Fruit fly (Drosophila melanogaster) whole organism, embryonic: ENCODE measurements around the gene CG16956.
A peak's percentile ranks its signal among the peaks of the same experiment; 100 is the strongest.

Experiments used
- Bteb2 ChIP-seq: fragments of 200-800 bp; sonication (Bioruptor generic); optimal IDR thresholded peaks from 2 replicates; lab custom pipeline; 2016; ENCODE audit warnings: missing biosample characterization, missing genetic modification characterization
- CG1024 ChIP-seq: fragments of 200-800 bp; sonication (Bioruptor generic); IDR thresholded peaks from 2 replicates; pipeline ENCODE4 v1.3.6; 2022; ENCODE audit warnings: missing biosample characterization, missing genetic modification characterization
- CG10267 ChIP-seq: fragments of 200-800 bp; sonication (Bioruptor generic); optimal IDR thresholded peaks from 2 replicates; lab custom pipeline; 2018; ENCODE audit warnings: missing biosample characterization, mild to moderate bottlenecking, missing genetic modification characterization, moderate library complexity
- CG10274 ChIP-seq: fragments of 200-800 bp; sonication (Bioruptor generic); optimal IDR thresholded peaks from 3 replicates; lab custom pipeline; 2017; ENCODE audit warnings: missing biosample characterization, mild to moderate bottlenecking, missing genetic modification characterization
- CG10321 ChIP-seq: fragments of 200-800 bp; sonication (Bioruptor generic); IDR thresholded peaks from 2 replicates; pipeline ENCODE4 v1.3.6; 2022; ENCODE audit warnings: missing biosample characterization, missing genetic modification characterization
- CG10959 ChIP-seq: fragments of 200-800 bp; sonication (Bioruptor generic); IDR thresholded peaks from 2 replicates; pipeline ENCODE4 v1.3.6; 2022; ENCODE audit warnings: missing biosample characterization, missing genetic modification characterization
- CG15269 ChIP-seq: fragments of 200-800 bp; sonication (Bioruptor generic); optimal IDR thresholded peaks from 2 replicates; lab custom pipeline; 2018; ENCODE audit warnings: missing biosample characterization, mild to moderate bottlenecking, missing genetic modification characterization, moderate library complexity
- CG17186 ChIP-seq: fragments of 200-800 bp; sonication (Bioruptor generic); optimal IDR thresholded peaks from 3 replicates; lab custom pipeline; 2017; ENCODE audit warnings: missing biosample characterization, missing genetic modification reagents, missing genetic modification characterization
- CG17802 ChIP-seq: fragments of 200-800 bp; sonication (Bioruptor generic); optimal IDR thresholded peaks from 2 replicates; lab custom pipeline; 2018; ENCODE audit warnings: missing biosample characterization, mild to moderate bottlenecking, missing genetic modification characterization, moderate library complexity
- CG30403 ChIP-seq: fragments of 200-800 bp; sonication (Bioruptor generic); optimal IDR thresholded peaks from 3 replicates; lab custom pipeline; 2016; ENCODE audit warnings: missing biosample characterization, missing genetic modification characterization
- CG32767 ChIP-seq: fragments of 200-800 bp; sonication (Bioruptor generic); IDR thresholded peaks from 2 replicates; pipeline ENCODE4 v1.3.6; 2022; ENCODE audit warnings: missing biosample characterization, missing genetic modification characterization
- CG3407 ChIP-seq: fragments of 200-800 bp; sonication (Bioruptor generic); optimal IDR thresholded peaks from 2 replicates; lab custom pipeline; 2018; ENCODE audit warnings: missing biosample characterization, mild to moderate bottlenecking, missing genetic modification characterization
- CG34376 ChIP-seq: fragments of 200-800 bp; sonication (Bioruptor generic); optimal IDR thresholded peaks from 2 replicates; lab custom pipeline; 2018; ENCODE audit warnings: missing biosample characterization, mild to moderate bottlenecking, missing genetic modification characterization
- CG4617 ChIP-seq: fragments of 200-800 bp; sonication (Bioruptor generic); optimal IDR thresholded peaks from 3 replicates; lab custom pipeline; 2016; ENCODE audit warnings: missing biosample characterization, missing genetic modification characterization, borderline replicate concordance
- CG6175 ChIP-seq: fragments of 200-800 bp; sonication (Bioruptor generic); IDR thresholded peaks from 3 replicates; pipeline ENCODE4 v1.3.6; 2022; ENCODE audit warnings: missing biosample characterization, missing genetic modification characterization
- CG6689 ChIP-seq: fragments of 200-800 bp; sonication (Bioruptor generic); IDR thresholded peaks from 2 replicates; pipeline ENCODE4 v1.3.6; 2022; ENCODE audit warnings: missing biosample characterization, missing genetic modification characterization
- CG9215 ChIP-seq: fragments of 200-800 bp; sonication (Bioruptor generic); IDR thresholded peaks from 2 replicates; pipeline ENCODE4 v1.3.6; 2022; ENCODE audit warnings: missing biosample characterization, missing genetic modification characterization
- CrebB ChIP-seq: fragments of 200-800 bp; sonication (Bioruptor generic); optimal IDR thresholded peaks from 3 replicates; lab custom pipeline; 2018; ENCODE audit warnings: missing biosample characterization, mild to moderate bottlenecking, missing genetic modification characterization
- Dll ChIP-seq: fragments of 200-800 bp; sonication (Bioruptor generic); IDR thresholded peaks from 4 replicates; pipeline ENCODE4 v1.3.6; 2022; ENCODE audit warnings: missing biosample characterization, missing genetic modification characterization; ENCODE audit not compliant: partially characterized antibody
- Drgx ChIP-seq: fragments of 200-800 bp; sonication (Bioruptor generic); IDR thresholded peaks from 2 replicates; pipeline ENCODE4 v1.3.6; 2022; ENCODE audit warnings: missing biosample characterization, missing genetic modification characterization
- Elba2 ChIP-seq: fragments of 200-800 bp; sonication (Bioruptor generic); optimal IDR thresholded peaks from 3 replicates; lab custom pipeline; 2016; ENCODE audit warnings: missing biosample characterization, missing genetic modification characterization
- Ets65A ChIP-seq: fragments of 200-800 bp; sonication (Bioruptor generic); peaks from one replicate; lab custom pipeline; 2016; ENCODE audit warnings: missing biosample characterization, missing genetic modification characterization
- Gsc ChIP-seq: fragments of 200-800 bp; sonication (Bioruptor generic); IDR thresholded peaks from 2 replicates; pipeline ENCODE4 v1.3.6; 2022; ENCODE audit warnings: missing biosample characterization, missing genetic modification characterization
- Hand ChIP-seq: fragments of 200-800 bp; sonication (Bioruptor generic); optimal IDR thresholded peaks from 2 replicates; lab custom pipeline; 2017; ENCODE audit warnings: mild to moderate bottlenecking, missing biosample characterization, missing genetic modification reagents, missing genetic modification characterization
- HmgD ChIP-seq: fragments of 200-800 bp; sonication (Bioruptor generic); optimal IDR thresholded peaks from 3 replicates; lab custom pipeline; 2016; ENCODE audit warnings: missing biosample characterization, missing genetic modification characterization
- NC2β ChIP-seq: fragments of 200-800 bp; sonication (Bioruptor generic); optimal IDR thresholded peaks from 2 replicates; lab custom pipeline; 2016; ENCODE audit warnings: missing biosample characterization, missing genetic modification characterization
- Nf-YA ChIP-seq: fragments of 200-800 bp; sonication (Bioruptor generic); IDR thresholded peaks from 2 replicates; pipeline ENCODE4 v1.3.6; 2022; ENCODE audit warnings: missing biosample characterization, missing genetic modification characterization
- Oli ChIP-seq: fragments of 200-800 bp; sonication (Bioruptor generic); optimal IDR thresholded peaks from 2 replicates; lab custom pipeline; 2018; ENCODE audit warnings: missing biosample characterization, mild to moderate bottlenecking, missing genetic modification characterization, moderate library complexity
- Rfx ChIP-seq: fragments of 200-800 bp; sonication (Bioruptor generic); IDR thresholded peaks from 2 replicates; pipeline ENCODE4 v1.3.6; 2022; ENCODE audit warnings: missing biosample characterization, missing genetic modification characterization
- Sry-δ ChIP-seq: fragments of 200-800 bp; sonication (Bioruptor generic); optimal IDR thresholded peaks from 2 replicates; lab custom pipeline; 2016; ENCODE audit warnings: missing biosample characterization, missing genetic modification characterization
- Stat92E ChIP-seq, 3 experiments: fragments of >200 bp in 2 of 3; fragments of 200-800 bp in 1 of 3; sonication (Bioruptor generic) in 1 of 3; optimal IDR thresholded peaks; 2 replicates each; lab custom pipeline; 2017 to 2019; ENCODE audit warnings: missing biosample characterization in 3 of 3, missing genetic modification characterization in 3 of 3, mild to moderate bottlenecking in 1 of 3, moderate library complexity in 1 of 3
- crc ChIP-seq: fragments of 200-800 bp; sonication (Bioruptor generic); optimal IDR thresholded peaks from 2 replicates; lab custom pipeline; 2016; ENCODE audit warnings: missing biosample characterization, missing genetic modification characterization
- croc ChIP-seq: fragments of 200-800 bp; sonication (Bioruptor generic); conservative IDR thresholded peaks from 3 replicates; pipeline ENCODE4 v1.3.6; 2022; ENCODE audit warnings: missing biosample characterization, missing genetic modification characterization
- cwo ChIP-seq: fragments of 200-800 bp; sonication (Bioruptor generic); optimal IDR thresholded peaks from 3 replicates; lab custom pipeline; 2017; ENCODE audit warnings: missing biosample characterization, missing genetic modification characterization, mild to moderate bottlenecking, moderate library complexity, missing genetic modification reagents
- en ChIP-seq: fragments of 200-800 bp; sonication (Bioruptor generic); optimal IDR thresholded peaks from 2 replicates; lab custom pipeline; 2016; ENCODE audit warnings: missing biosample characterization, missing genetic modification characterization
- fd102C ChIP-seq: fragments of 200-800 bp; sonication (Bioruptor generic); optimal IDR thresholded peaks from 2 replicates; lab custom pipeline; 2018; ENCODE audit warnings: missing biosample characterization, mild to moderate bottlenecking, missing genetic modification characterization, moderate library complexity
- gcm ChIP-seq: fragments of 200-800 bp; sonication (Bioruptor generic); optimal IDR thresholded peaks from 2 replicates; lab custom pipeline; 2019; ENCODE audit warnings: missing biosample characterization, mild to moderate bottlenecking, missing genetic modification characterization, moderate library complexity
- gem ChIP-seq: fragments of 200-800 bp; sonication (Bioruptor generic); optimal IDR thresholded peaks from 2 replicates; lab custom pipeline; 2019; ENCODE audit warnings: missing biosample characterization, mild to moderate bottlenecking, missing genetic modification characterization, moderate library complexity
- gsb ChIP-seq: fragments of 200-800 bp; sonication (Bioruptor generic); IDR thresholded peaks from 2 replicates; pipeline ENCODE4 v1.3.6; 2022; ENCODE audit warnings: missing biosample characterization, missing genetic modification characterization
- gt ChIP-seq: fragments of 200-800 bp; sonication (Bioruptor generic); IDR thresholded peaks from 2 replicates; pipeline ENCODE4 v1.3.6; 2022; ENCODE audit warnings: missing biosample characterization, missing genetic modification characterization
- hth ChIP-seq: fragments of >200 bp; optimal IDR thresholded peaks from 2 replicates; lab custom pipeline; 2017; ENCODE audit warnings: inconsistent platforms
- jigr1 ChIP-seq: fragments of 200-800 bp; sonication (Bioruptor generic); IDR thresholded peaks from 3 replicates; pipeline ENCODE4 v1.3.6; 2022; ENCODE audit warnings: missing biosample characterization, missing genetic modification characterization
- klu ChIP-seq: fragments of 200-800 bp; sonication (Bioruptor generic); IDR thresholded peaks from 2 replicates; pipeline ENCODE4 v1.3.6; 2022; ENCODE audit warnings: missing biosample characterization, missing genetic modification characterization
- nau ChIP-seq: fragments of 200-800 bp; sonication (Bioruptor generic); optimal IDR thresholded peaks from 3 replicates; lab custom pipeline; 2017; ENCODE audit warnings: missing biosample characterization, mild to moderate bottlenecking, missing genetic modification characterization, missing genetic modification reagents
- onecut ChIP-seq: fragments of 200-800 bp; sonication (Bioruptor generic); IDR thresholded peaks from 2 replicates; pipeline ENCODE4 v1.3.6; 2022; ENCODE audit warnings: missing biosample characterization, missing genetic modification characterization
- otp ChIP-seq: fragments of 200-800 bp; sonication (Bioruptor generic); IDR thresholded peaks from 3 replicates; pipeline ENCODE4, ENCODE4 v1.3.6; 2022; ENCODE audit warnings: missing biosample characterization, missing genetic modification characterization
- run ChIP-seq: fragments of 200-800 bp; sonication (Bioruptor generic); optimal IDR thresholded peaks from 3 replicates; lab custom pipeline; 2018; ENCODE audit warnings: missing biosample characterization, mild to moderate bottlenecking, missing genetic modification characterization
- sd ChIP-seq: fragments of 200-800 bp; sonication (Bioruptor generic); optimal IDR thresholded peaks from 3 replicates; lab custom pipeline; 2018; ENCODE audit warnings: missing biosample characterization, mild to moderate bottlenecking, missing genetic modification characterization, moderate library complexity
- slbo ChIP-seq: fragments of 200-800 bp; sonication (Bioruptor generic); IDR thresholded peaks from 2 replicates; pipeline ENCODE4 v1.3.6; 2022; ENCODE audit warnings: missing biosample characterization, missing genetic modification characterization
- trh ChIP-seq: fragments of 200-800 bp; sonication (Bioruptor generic); optimal IDR thresholded peaks from 2 replicates; lab custom pipeline; 2016; ENCODE audit warnings: missing biosample characterization, missing genetic modification characterization
- unpg ChIP-seq: fragments of 200-800 bp; sonication (Bioruptor generic); optimal IDR thresholded peaks from 3 replicates; lab custom pipeline; 2018; ENCODE audit warnings: missing biosample characterization, mild to moderate bottlenecking, missing genetic modification characterization, moderate library complexity
- zfh1 ChIP-seq: fragments of 200-800 bp; sonication (Bioruptor generic); IDR thresholded peaks from 3 replicates; pipeline ENCODE4 v1.3.6; 2022; ENCODE audit warnings: missing biosample characterization, missing genetic modification characterization

Gene CG16956

DNA sequence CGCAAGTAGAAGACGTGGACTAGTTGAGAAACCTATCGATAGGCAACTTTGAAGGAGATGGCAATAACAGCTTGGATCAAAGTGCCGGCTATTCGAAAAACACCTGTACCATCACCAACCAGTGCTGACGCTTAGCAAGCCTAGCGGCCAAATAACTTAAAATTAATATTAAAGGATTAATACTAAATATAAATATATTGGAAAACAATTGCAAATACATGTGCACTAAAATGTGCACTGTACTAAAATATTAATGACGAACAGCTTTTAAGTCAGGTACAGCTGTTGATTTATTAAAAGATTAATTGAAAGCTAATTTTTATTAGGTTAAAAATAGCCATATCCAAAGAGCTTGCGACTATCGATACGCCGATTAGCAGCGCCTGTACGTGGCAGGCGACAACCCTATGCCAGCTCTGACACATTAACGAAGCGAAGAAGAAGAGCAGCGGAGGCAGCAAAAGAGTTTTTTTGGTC is 35.8 kb downstream of the CG16956 start, which contains the start of the genes CG9302 and beta'COP (continued):
- no peak for TF ChIP-seq CrebB (tag; lab: Kevin White, UChicago)
- TF ChIP-seq Gsc (GFP tag; lab: Robert Waterston, UW) = no peak
- no peak for TF ChIP-seq run (tag; lab: Kevin White, UChicago)
- TF ChIP-seq CG17802 (tag; lab: Kevin White, UChicago) = peak; percentile 16
- peak; percentile 85 for TF ChIP-seq Sry-δ (GFP tag; lab: Kevin White, UChicago)
- TF ChIP-seq onecut = 0 out of 2 replicates have a peak, but pooled peaks have one; percentile 17
- no peak for TF ChIP-seq sd (tag; lab: Kevin White, UChicago)
- TF ChIP-seq en (GFP tag; lab: Kevin White, UChicago) = no peak
- peak; percentile 73 for TF ChIP-seq slbo
- TF ChIP-seq CG10321 (GFP tag; lab: Robert Waterston, UW) = no peak
- no peak for TF ChIP-seq CG3407
- 0 out of 2 replicates have a peak, but pooled peaks have one; percentile 39 for TF ChIP-seq CG32767
- TF ChIP-seq hth (lab: Kevin White, UChicago) = no peak
- TF ChIP-seq Drgx (GFP tag; lab: Robert Waterston, UW) = no peak
- no peak for TF ChIP-seq nau (GFP tag; lab: Kevin White, UChicago)
- TF ChIP-seq CG1024 (GFP tag; lab: Robert Waterston, UW) = no peak
- no peak for TF ChIP-seq HmgD (GFP tag; lab: Kevin White, UChicago)
- TF ChIP-seq CG4617 (GFP tag; lab: Kevin White, UChicago) = peak; percentile 50
- no peak for TF ChIP-seq CG15269
- TF ChIP-seq CG10959 (GFP tag; lab: Robert Waterston, UW) = no peak
- TF ChIP-seq Elba2 (GFP tag; lab: Kevin White, UChicago) = peak; percentile 40
- TF ChIP-seq gt (GFP tag; lab: Robert Waterston, UW) = no peak
- no peak for TF ChIP-seq gcm (GFP tag; lab: Kevin White, UChicago)
- TF ChIP-seq cwo (GFP tag; lab: Kevin White, UChicago) = no peak
- no peak for TF ChIP-seq otp (GFP tag; lab: Robert Waterston, UW)
- peak; percentile 61; the same call in 2 of the 3 replicates for TF ChIP-seq jigr1 (GFP tag; lab: Robert Waterston, UW)
- peak; percentile 76 for TF ChIP-seq Dll
- TF ChIP-seq CG10267 (tag; lab: Kevin White, UChicago) = peak; percentile 70
- TF ChIP-seq NC2β (GFP tag; lab: Kevin White, UChicago) = no peak
- peak; percentile 83 for TF ChIP-seq gem
- TF ChIP-seq zfh1 (GFP tag; lab: Robert Waterston, UW) = peak; percentile 60; the same call in 1 of the 3 replicates
- no peak for TF ChIP-seq CG10274 (GFP tag; lab: Kevin White, UChicago)
- TF ChIP-seq Hand = no peak
- TF ChIP-seq gsb = no peak
- TF ChIP-seq CG34376 (GFP tag; lab: Kevin White, UChicago) = no peak
- peak; percentile 93 for TF ChIP-seq Ets65A (GFP tag; lab: Kevin White, UChicago)
- TF ChIP-seq Oli (tag; lab: Kevin White, UChicago) = peak; percentile 59
- no peak for TF ChIP-seq trh (GFP tag; lab: Kevin White, UChicago)
- TF ChIP-seq Nf-YA (GFP tag; lab: Robert Waterston, UW) = no peak
- TF ChIP-seq CG9215 (GFP tag; lab: Robert Waterston, UW) = peak; percentile 74
- TF ChIP-seq croc (GFP tag; lab: Robert Waterston, UW) = peak; percentile 56
- TF ChIP-seq unpg (GFP tag; lab: Kevin White, UChicago) = peak; percentile 58
- no peak for TF ChIP-seq fd102C (GFP tag; lab: Kevin White, UChicago)
- TF ChIP-seq Bteb2 (GFP tag; lab: Kevin White, UChicago) = no peak
- TF ChIP-seq Rfx (GFP tag; lab: Robert Waterston, UW) = peak; percentile 76
- peak; percentile 83 for TF ChIP-seq CG30403 (GFP tag; lab: Kevin White, UChicago)
- no peak for TF ChIP-seq crc (GFP tag; lab: Kevin White, UChicago)
- TF ChIP-seq CG6175 (GFP tag; lab: Robert Waterston, UW) = no peak
- TF ChIP-seq klu = peak; percentile 73; the same call in 1 of the 2 replicates
- peak; percentile 9 for TF ChIP-seq CG17186
- peak in 1 of 3 experiments; percentile 58 for TF ChIP-seq Stat92E (GFP tag; optimal IDR thresholded peaks at IDR 0.05; lab: Kevin White, UChicago)
- peak; percentile 56 for TF ChIP-seq CG6689 (GFP tag; lab: Robert Waterston, UW)
